Fruit fly (Drosophila melanogaster) whole organism, embryonic: Measurements from ENCODE around the gene CG8677.

Experiments used
- Asciz ChIP-seq: fragments of 200-800 bp; sonication (Bioruptor generic); optimal IDR thresholded peaks from 2 replicates; lab custom pipeline; 2017; ENCODE audit warnings: missing biosample characterization, mild to moderate bottlenecking, missing genetic modification characterization, missing genetic modification reagents
- Atf-2 ChIP-seq: fragments of 200-800 bp; sonication (Bioruptor generic); optimal IDR thresholded peaks from 2 replicates; lab custom pipeline; 2016; ENCODE audit warnings: missing biosample characterization, missing genetic modification characterization
- CG10462 ChIP-seq: fragments of 200-800 bp; sonication (Bioruptor generic); optimal IDR thresholded peaks from 2 replicates; lab custom pipeline; 2016; ENCODE audit warnings: missing biosample characterization, missing genetic modification characterization
- CG11695 ChIP-seq: fragments of 200-800 bp; sonication (Bioruptor generic); IDR thresholded peaks from 3 replicates; pipeline ENCODE4 v1.3.6; 2022; ENCODE audit warnings: missing biosample characterization, missing genetic modification characterization
- CG12071 ChIP-seq: fragments of 200-800 bp; sonication (Bioruptor generic); optimal IDR thresholded peaks from 3 replicates; lab custom pipeline; 2018; ENCODE audit warnings: missing biosample characterization, mild to moderate bottlenecking, missing genetic modification characterization
- CG15011 ChIP-seq: fragments of 200-800 bp; sonication (Bioruptor generic); optimal IDR thresholded peaks from 3 replicates; lab custom pipeline; 2018; ENCODE audit warnings: missing biosample characterization, mild to moderate bottlenecking, missing genetic modification characterization
- CG15073 ChIP-seq: fragments of 200-800 bp; sonication (Bioruptor generic); optimal IDR thresholded peaks from 2 replicates; lab custom pipeline; 2016; ENCODE audit warnings: missing biosample characterization, missing genetic modification characterization
- CG17359 ChIP-seq: fragments of 200-800 bp; sonication (Bioruptor generic); optimal IDR thresholded peaks from 3 replicates; lab custom pipeline; 2018; ENCODE audit warnings: missing biosample characterization, mild to moderate bottlenecking, missing genetic modification characterization, moderate library complexity
- CG17385 ChIP-seq: fragments of 200-800 bp; sonication (Bioruptor generic); optimal IDR thresholded peaks from 3 replicates; lab custom pipeline; 2018; ENCODE audit warnings: missing biosample characterization, mild to moderate bottlenecking, missing genetic modification characterization
- CG18262 ChIP-seq: fragments of 200-800 bp; optimal IDR thresholded peaks from 3 replicates; lab custom pipeline; 2019; ENCODE audit warnings: missing biosample characterization, mild to moderate bottlenecking, missing genetic modification characterization, moderate library complexity
- CG30403 ChIP-seq: fragments of 200-800 bp; sonication (Bioruptor generic); optimal IDR thresholded peaks from 3 replicates; lab custom pipeline; 2016; ENCODE audit warnings: missing biosample characterization, missing genetic modification characterization
- CG30431 ChIP-seq: fragments of 200-800 bp; sonication (Bioruptor generic); optimal IDR thresholded peaks from 2 replicates; lab custom pipeline; 2017; ENCODE audit warnings: missing biosample characterization, missing genetic modification characterization
- CG32767 ChIP-seq: fragments of 200-800 bp; sonication (Bioruptor generic); IDR thresholded peaks from 2 replicates; pipeline ENCODE4 v1.3.6; 2022; ENCODE audit warnings: missing biosample characterization, missing genetic modification characterization
- CG42726 ChIP-seq: fragments of 200-800 bp; sonication (Bioruptor generic); IDR thresholded peaks from 2 replicates; pipeline ENCODE4 v1.3.6; 2022; ENCODE audit warnings: missing biosample characterization, missing genetic modification characterization; ENCODE audit not compliant: partially characterized antibody
- CG4617 ChIP-seq: fragments of 200-800 bp; sonication (Bioruptor generic); optimal IDR thresholded peaks from 3 replicates; lab custom pipeline; 2016; ENCODE audit warnings: missing biosample characterization, missing genetic modification characterization, borderline replicate concordance
- CG6272 ChIP-seq: fragments of 200-800 bp; sonication (Bioruptor generic); IDR thresholded peaks from 2 replicates; pipeline ENCODE4 v1.3.6; 2022; ENCODE audit warnings: missing biosample characterization, missing genetic modification characterization
- CG6689 ChIP-seq: fragments of 200-800 bp; sonication (Bioruptor generic); IDR thresholded peaks from 2 replicates; pipeline ENCODE4 v1.3.6; 2022; ENCODE audit warnings: missing biosample characterization, missing genetic modification characterization
- CG8089 ChIP-seq: fragments of 200-800 bp; sonication (Bioruptor generic); optimal IDR thresholded peaks from 3 replicates; lab custom pipeline; 2016; ENCODE audit warnings: missing biosample characterization, missing genetic modification characterization
- CG8388 ChIP-seq: fragments of 200-800 bp; sonication (Bioruptor generic); optimal IDR thresholded peaks from 2 replicates; lab custom pipeline; 2019; ENCODE audit warnings: missing biosample characterization, mild to moderate bottlenecking, missing genetic modification characterization, moderate library complexity
- Dip2 ChIP-seq: fragments of 200-800 bp; sonication (Bioruptor generic); IDR thresholded peaks from 2 replicates; pipeline ENCODE4 v1.3.6; 2022; ENCODE audit warnings: missing biosample characterization, missing genetic modification characterization
- Fer3 ChIP-seq: fragments of 200-800 bp; sonication (Bioruptor generic); optimal IDR thresholded peaks from 2 replicates; lab custom pipeline; 2018; ENCODE audit warnings: missing biosample characterization, mild to moderate bottlenecking, missing genetic modification characterization, moderate library complexity
- Hey ChIP-seq: fragments of 200-800 bp; sonication (Bioruptor generic); optimal IDR thresholded peaks from 3 replicates; lab custom pipeline; 2018; ENCODE audit warnings: missing biosample characterization, mild to moderate bottlenecking, missing genetic modification characterization
- Lhr ChIP-seq: fragments of 200-800 bp; sonication (Bioruptor generic); optimal IDR thresholded peaks from 3 replicates; lab custom pipeline; 2017; ENCODE audit warnings: mild to moderate bottlenecking, missing biosample characterization, missing genetic modification reagents, missing genetic modification characterization
- NfI ChIP-seq: fragments of 200-800 bp; sonication (Bioruptor generic); optimal IDR thresholded peaks from 3 replicates; lab custom pipeline; 2018; ENCODE audit warnings: missing biosample characterization, mild to moderate bottlenecking, missing genetic modification characterization, moderate library complexity
- Scr ChIP-seq: fragments of 200-800 bp; sonication (Bioruptor generic); IDR thresholded peaks from 2 replicates; pipeline ENCODE4 v1.3.6; 2022; ENCODE audit warnings: missing biosample characterization, missing genetic modification characterization; ENCODE audit not compliant: partially characterized antibody
- Usf ChIP-seq: fragments of 200-800 bp; sonication (Bioruptor generic); optimal IDR thresholded peaks from 2 replicates; lab custom pipeline; 2017; ENCODE audit warnings: missing genotype, missing biosample characterization, missing genetic modification characterization
- ash1 ChIP-seq: fragments of 200-800 bp; sonication (Bioruptor generic); optimal IDR thresholded peaks from 2 replicates; lab custom pipeline; 2018; ENCODE audit warnings: missing biosample characterization, mild to moderate bottlenecking, missing genetic modification characterization
- corto ChIP-seq: fragments of 200-800 bp; sonication (Bioruptor generic); optimal IDR thresholded peaks from 2 replicates; lab custom pipeline; 2016; ENCODE audit warnings: missing biosample characterization, mild to moderate bottlenecking, missing genetic modification characterization, moderate library complexity
- dan ChIP-seq: fragments of 200-800 bp; sonication (Bioruptor generic); IDR thresholded peaks from 2 replicates; pipeline ENCODE4 v1.3.6; 2022; ENCODE audit warnings: missing biosample characterization, missing genetic modification characterization
- dati ChIP-seq: fragments of 200-800 bp; sonication (Bioruptor generic); IDR thresholded peaks from 2 replicates; pipeline ENCODE4 v1.3.6; 2022; ENCODE audit warnings: missing biosample characterization, missing genetic modification characterization
- dimm ChIP-seq: fragments of 200-800 bp; sonication (Bioruptor generic); IDR thresholded peaks from 2 replicates; pipeline ENCODE4 v1.3.6; 2022; ENCODE audit warnings: missing biosample characterization, missing genetic modification characterization
- dpn ChIP-seq, 2 experiments: fragments of 200-800 bp; sonication (Bioruptor generic); optimal IDR thresholded peaks; 3 replicates each; lab custom pipeline; 2016; ENCODE audit warnings: missing biosample characterization in 2 of 2, missing genetic modification characterization in 2 of 2
- fd102C ChIP-seq: fragments of 200-800 bp; sonication (Bioruptor generic); optimal IDR thresholded peaks from 2 replicates; lab custom pipeline; 2018; ENCODE audit warnings: missing biosample characterization, mild to moderate bottlenecking, missing genetic modification characterization, moderate library complexity
- grn ChIP-seq: fragments of 200-800 bp; sonication (Bioruptor generic); optimal IDR thresholded peaks from 3 replicates; lab custom pipeline; 2017; ENCODE audit warnings: missing biosample characterization, missing genetic modification characterization
- gt ChIP-seq: fragments of 200-800 bp; sonication (Bioruptor generic); IDR thresholded peaks from 2 replicates; pipeline ENCODE4 v1.3.6; 2022; ENCODE audit warnings: missing biosample characterization, missing genetic modification characterization
- ham ChIP-seq: fragments of 200-800 bp; sonication (Bioruptor generic); IDR thresholded peaks from 2 replicates; pipeline ENCODE4 v1.3.6; 2022; ENCODE audit warnings: missing biosample characterization, missing genetic modification characterization
- her ChIP-seq: fragments of 200-800 bp; sonication (Bioruptor generic); optimal IDR thresholded peaks from 2 replicates; lab custom pipeline; 2016; ENCODE audit warnings: missing biosample characterization, missing genetic modification characterization
- knrl ChIP-seq: fragments of 200-800 bp; sonication (Bioruptor generic); IDR thresholded peaks from 3 replicates; pipeline ENCODE4 v1.3.6; 2022; ENCODE audit warnings: missing biosample characterization, missing genetic modification characterization; ENCODE audit not compliant: partially characterized antibody
- lbe ChIP-seq: fragments of 200-800 bp; sonication (Bioruptor generic); optimal IDR thresholded peaks from 2 replicates; lab custom pipeline; 2016; ENCODE audit warnings: missing biosample characterization, mild to moderate bottlenecking, missing genetic modification characterization
- lola ChIP-seq, 3 experiments: fragments of >200 bp in 2 of 3; fragments of 200-800 bp in 1 of 3; sonication (Bioruptor generic) in 1 of 3; optimal IDR thresholded peaks; 2 replicates each; lab custom pipeline; 2017 to 2019; ENCODE audit warnings: missing biosample characterization in 3 of 3, missing genetic modification characterization in 3 of 3, mild to moderate bottlenecking in 1 of 3, moderate library complexity in 1 of 3
- mld ChIP-seq: fragments of 200-800 bp; sonication (Bioruptor generic); IDR thresholded peaks from 3 replicates; pipeline ENCODE4 v1.3.6; 2022; ENCODE audit warnings: missing biosample characterization, missing genetic modification characterization; ENCODE audit not compliant: partially characterized antibody
- onecut ChIP-seq: fragments of 200-800 bp; sonication (Bioruptor generic); IDR thresholded peaks from 2 replicates; pipeline ENCODE4 v1.3.6; 2022; ENCODE audit warnings: missing biosample characterization, missing genetic modification characterization
- org-1 ChIP-seq: fragments of 200-800 bp; sonication (Bioruptor generic); optimal IDR thresholded peaks from 2 replicates; lab custom pipeline; 2017; ENCODE audit warnings: missing biosample characterization, missing genetic modification characterization
- pfk ChIP-seq: fragments of 200-800 bp; sonication (Bioruptor generic); optimal IDR thresholded peaks from 2 replicates; lab custom pipeline; 2018; ENCODE audit warnings: missing biosample characterization, mild to moderate bottlenecking, missing genetic modification characterization, moderate library complexity
- sens-2 ChIP-seq: fragments of 200-800 bp; sonication (Bioruptor generic); IDR thresholded peaks from 2 replicates; pipeline ENCODE4 v1.3.6; 2022; ENCODE audit warnings: missing biosample characterization, missing genetic modification characterization
- sima ChIP-seq: fragments of 200-800 bp; sonication (Bioruptor generic); optimal IDR thresholded peaks from 2 replicates; lab custom pipeline; 2016; ENCODE audit warnings: missing biosample characterization, missing genetic modification characterization
- sob ChIP-seq: fragments of 200-800 bp; sonication (Bioruptor generic); IDR thresholded peaks from 2 replicates; pipeline ENCODE4 v1.3.6; 2022; ENCODE audit warnings: missing biosample characterization, missing genetic modification characterization
- stc ChIP-seq: fragments of 200-800 bp; sonication (Bioruptor generic); IDR thresholded peaks from 2 replicates; pipeline ENCODE4 v1.3.6; 2022; ENCODE audit warnings: missing biosample characterization, missing genetic modification characterization
- tll ChIP-seq, 2 experiments: fragments of 200-800 bp in 1 of 2; fragments of >200 bp in 1 of 2; sonication (Bioruptor generic) in 1 of 2; optimal IDR thresholded peaks; 2 replicates each; lab custom pipeline; 2017 to 2019; ENCODE audit warnings: missing biosample characterization in 2 of 2, missing genetic modification characterization in 2 of 2, mild to moderate bottlenecking in 1 of 2, moderate library complexity in 1 of 2
- tx ChIP-seq: fragments of 200-800 bp; sonication (Bioruptor generic); optimal IDR thresholded peaks from 2 replicates; lab custom pipeline; 2016; ENCODE audit warnings: missing biosample characterization, missing genetic modification characterization
- vvl ChIP-seq: fragments of 200-800 bp; sonication (Bioruptor generic); IDR thresholded peaks from 2 replicates; pipeline ENCODE4 v1.3.6; 2022; ENCODE audit warnings: missing biosample characterization, missing genetic modification characterization
- zfh1 ChIP-seq: fragments of 200-800 bp; sonication (Bioruptor generic); IDR thresholded peaks from 3 replicates; pipeline ENCODE4 v1.3.6; 2022; ENCODE audit warnings: missing biosample characterization, missing genetic modification characterization

Gene CG8677

dm6 chr2L:21260869-21261268 is 39.8 kb downstream of the CG8677 start (continued):
- TF ChIP-seq dati (no peak), tx (GFP tag; lab: Kevin White, UChicago) (no peak), gt (GFP tag; lab: Robert Waterston, UW) (no peak), ash1 (GFP tag; lab: Kevin White, UChicago) (peak; percentile 9), Hey (no peak), CG6272 (GFP tag; lab: Robert Waterston, UW) (no peak), CG10462 (GFP tag; lab: Kevin White, UChicago) (no peak), CG17359 (tag; lab: Kevin White, UChicago) (peak; percentile 8), fd102C (no peak), NfI (GFP tag; lab: Kevin White, UChicago) (no peak), dan (GFP tag; lab: Robert Waterston, UW) (no peak), CG8388 (no peak), sens-2 (no peak), CG15073 (no peak), Fer3 (tag; lab: Kevin White, UChicago) (peak; percentile 17), Scr (GFP tag; lab: Robert Waterston, UW) (peak; percentile 43), onecut (GFP tag; lab: Robert Waterston, UW) (no peak), lola (GFP tag; optimal IDR thresholded peaks at IDR 0.05; lab: Kevin White, UChicago) (no peak), corto (GFP tag; lab: Kevin White, UChicago) (no peak), CG18262 (peak; percentile 29), Usf (no peak), CG15011 (GFP tag; lab: Kevin White, UChicago) (no peak), Asciz (GFP tag; lab: Kevin White, UChicago) (no peak), stc (GFP tag; lab: Robert Waterston, UW) (no peak), CG42726 (no peak; the same call in 1 of the 2 replicates), CG17385 (no peak), CG6689 (GFP tag; lab: Robert Waterston, UW) (no peak), CG30403 (peak; percentile 35), pfk (GFP tag; lab: Kevin White, UChicago) (no peak), CG30431 (GFP tag; lab: Kevin White, UChicago) (no peak), grn (GFP tag; lab: Kevin White, UChicago) (no peak), zfh1 (GFP tag; lab: Robert Waterston, UW) (no peak), CG12071 (GFP tag; lab: Kevin White, UChicago) (no peak), mld (no peak), CG4617 (GFP tag; lab: Kevin White, UChicago) (peak; percentile 43), Lhr (GFP tag; lab: Kevin White, UChicago) (peak; percentile 34), CG8089 (GFP tag; lab: Kevin White, UChicago) (no peak), her (GFP tag; lab: Kevin White, UChicago) (no peak), dpn (GFP tag; optimal IDR thresholded peaks at IDR 0.05; lab: Kevin White, UChicago) (peak in 1 of 2 experiments; percentile 18), tll (GFP tag; optimal IDR thresholded peaks at IDR 0.05; lab: Kevin White, UChicago) (no peak), sima (GFP tag; lab: Kevin White, UChicago) (no peak), lbe (peak; percentile 23), CG32767 (GFP tag; lab: Robert Waterston, UW) (no peak), org-1 (GFP tag; lab: Kevin White, UChicago) (no peak), sob (GFP tag; lab: Robert Waterston, UW) (no peak), Dip2 (GFP tag; lab: Robert Waterston, UW) (no peak), ham (GFP tag; lab: Robert Waterston, UW) (no peak), CG11695 (no peak), knrl (GFP tag; lab: Robert Waterston, UW) (no peak), Atf-2 (GFP tag; lab: Kevin White, UChicago) (no peak), dimm (GFP tag; lab: Robert Waterston, UW) (no peak), vvl (GFP tag; lab: Robert Waterston, UW) (no peak)
